Worm (Caenorhabditis elegans): ENCODE results near the gene avr-15.

The avr-15 gene

DNA sequence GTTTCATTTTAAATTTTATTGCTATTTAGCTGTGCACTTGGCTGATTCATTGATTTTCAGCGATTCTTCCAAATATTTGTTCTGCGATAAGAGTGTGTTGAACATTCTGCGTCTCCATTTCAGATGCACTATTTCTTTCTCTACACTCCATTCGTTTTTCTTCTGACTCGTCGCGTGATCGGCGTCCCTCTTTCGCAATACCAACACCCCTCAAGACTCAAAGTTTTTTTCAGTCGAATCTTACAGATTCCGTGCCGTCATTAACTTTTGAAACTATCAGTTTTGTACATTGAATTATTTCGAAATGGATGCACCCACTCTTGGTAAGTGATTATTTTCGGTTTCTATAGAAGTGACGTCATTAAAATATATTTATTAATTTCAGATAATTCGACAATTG lies 48.5 kb downstream of the avr-15 start, which contains the start of gene frm-10 (continued):
- TF ChIP-seq lin-13 (GFP tag; optimal IDR thresholded peaks at IDR 0.05): peak; percentile 58
- no peak for TF ChIP-seq ceh-28 (tag; optimal IDR thresholded peaks at IDR 0.05)
- TF ChIP-seq egl-27 (tag; optimal IDR thresholded peaks at IDR 0.05): no peak
- no peak for TF ChIP-seq zag-1 (tag; optimal IDR thresholded peaks at IDR 0.05)
- TF ChIP-seq Y75B8A.6 (GFP tag; IDR thresholded peaks at IDR 0.05): 0 out of 2 replicates have a peak, but pooled peaks have one; percentile 31
- TF ChIP-seq ztf-11 (tag; optimal IDR thresholded peaks at IDR 0.05): no peak
- TF ChIP-seq spr-1 (tag; optimal IDR thresholded peaks at IDR 0.05): peak; percentile 11
- TF ChIP-seq aha-1 (tag): no peak
- peak; percentile 45 for TF ChIP-seq nhr-11 (tag; optimal IDR thresholded peaks at IDR 0.05)
- TF ChIP-seq Y105C5A.15 (GFP tag; IDR thresholded peaks at IDR 0.05): no peak
- peak; percentile 82 for TF ChIP-seq pqm-1 (tag; optimal IDR thresholded peaks at IDR 0.05)
- TF ChIP-seq mep-1 (tag; optimal IDR thresholded peaks at IDR 0.05): peak; percentile 83
- TF ChIP-seq dpl-1 (GFP tag; optimal IDR thresholded peaks at IDR 0.05): peak; percentile 25
- no peak for TF ChIP-seq F26F4.8 (GFP tag; conservative IDR thresholded peaks at IDR 0.05)
- TF ChIP-seq nhr-10 (tag; optimal IDR thresholded peaks at IDR 0.05): no peak
- peak; percentile 55; the same call in 1 of the 2 replicates for TF ChIP-seq pha-4 (GFP tag; IDR thresholded peaks at IDR 0.05)
- peak; percentile 88 for TF ChIP-seq pha-4 (tag; optimal IDR thresholded peaks at IDR 0.05)
- TF ChIP-seq dmd-9 (GFP tag; IDR thresholded peaks at IDR 0.05): no peak
- TF ChIP-seq vab-7 (GFP tag; IDR thresholded peaks at IDR 0.05): no peak
- TF ChIP-seq lim-7 (GFP tag; IDR thresholded peaks at IDR 0.05): no peak
- 0 out of 2 replicates have a peak, but pooled peaks have one; percentile 28 for TF ChIP-seq arid-1 (GFP tag; conservative IDR thresholded peaks at IDR 0.05)
- TF ChIP-seq hlh-30 (tag; optimal IDR thresholded peaks at IDR 0.05; ENCODE audit: insufficient read depth): peak; percentile 97
- TF ChIP-seq fkh-10 (GFP tag; optimal IDR thresholded peaks at IDR 0.05): no peak
- TF ChIP-seq Y48G9A.11 (GFP tag; IDR thresholded peaks at IDR 0.05): no peak
- TF ChIP-seq fos-1 (tag; optimal IDR thresholded peaks at IDR 0.05): no peak
- no peak for TF ChIP-seq nhr-41 (GFP tag; IDR thresholded peaks at IDR 0.05)
- TF ChIP-seq R02D3.7 (tag; optimal IDR thresholded peaks at IDR 0.05): no peak
- no peak for TF ChIP-seq ceh-62 (tag; optimal IDR thresholded peaks at IDR 0.05)
- no peak for TF ChIP-seq daf-12 (tag; optimal IDR thresholded peaks at IDR 0.05)
- peak; percentile 49 for TF ChIP-seq ztf-7 (tag; optimal IDR thresholded peaks at IDR 0.05)
- TF ChIP-seq mdt-29 (GFP tag; IDR thresholded peaks at IDR 0.05): 0 out of 2 replicates have a peak, but pooled peaks have one; percentile 49
- TF ChIP-seq nhr-77 (tag; optimal IDR thresholded peaks at IDR 0.05): peak; percentile 36
- no peak for TF ChIP-seq nhr-25 (tag; optimal IDR thresholded peaks at IDR 0.05; ENCODE audit: borderline replicate concordance, insufficient read depth)
- TF ChIP-seq lin-1 (GFP tag; IDR thresholded peaks at IDR 0.05): peak; percentile 69; the same call in 1 of the 2 replicates
- TF ChIP-seq F49E8.2 (tag; optimal IDR thresholded peaks at IDR 0.05; ENCODE audit: borderline replicate concordance): no peak
- TF ChIP-seq snpc-4 (tag; optimal IDR thresholded peaks at IDR 0.05): no peak
- TF ChIP-seq nhr-48 (tag; optimal IDR thresholded peaks at IDR 0.05): peak; percentile 77
- peak; percentile 41 for TF ChIP-seq rbr-2 (tag; optimal IDR thresholded peaks at IDR 0.05)
- 0 out of 2 replicates have a peak, but pooled peaks have one; percentile 48 for TF ChIP-seq tra-1 (GFP tag; IDR thresholded peaks at IDR 0.05)
- peak; percentile 84 for TF ChIP-seq dmd-6 (GFP tag; IDR thresholded peaks at IDR 0.05)
- TF ChIP-seq jun-1 (tag; optimal IDR thresholded peaks at IDR 0.05): peak; percentile 28
- TF ChIP-seq mxl-3 (GFP tag; optimal IDR thresholded peaks at IDR 0.05): no peak
- no peak for TF ChIP-seq madf-5 (GFP tag; IDR thresholded peaks at IDR 0.05)
- TF ChIP-seq nhr-28 (tag; optimal IDR thresholded peaks at IDR 0.05): peak; percentile 94
- TF ChIP-seq dmd-8 (GFP tag; IDR thresholded peaks at IDR 0.05): no peak
- TF ChIP-seq hlh-11 (tag; optimal IDR thresholded peaks at IDR 0.05): peak; percentile 92
- TF ChIP-seq snpc-1.2 (GFP tag; IDR thresholded peaks at IDR 0.05): no peak
- TF ChIP-seq php-3 (GFP tag; IDR thresholded peaks at IDR 0.05): peak; percentile 95
- no peak for TF ChIP-seq aly-2 (tag; optimal IDR thresholded peaks at IDR 0.05)
- TF ChIP-seq daf-16 (GFP tag; optimal IDR thresholded peaks at IDR 0.05): no peak
- TF ChIP-seq daf-16 (tag; optimal IDR thresholded peaks at IDR 0.05): peak; percentile 81
- peak; percentile 66; the same call in 1 of the 2 replicates for TF ChIP-seq hmg-1.1 (GFP tag; IDR thresholded peaks at IDR 0.05)
- no peak for TF ChIP-seq unc-130 (GFP tag; optimal IDR thresholded peaks at IDR 0.05)
